Worm (Caenorhabditis elegans): ENCODE results near the gene ger-1.

Gene ger-1

DNA sequence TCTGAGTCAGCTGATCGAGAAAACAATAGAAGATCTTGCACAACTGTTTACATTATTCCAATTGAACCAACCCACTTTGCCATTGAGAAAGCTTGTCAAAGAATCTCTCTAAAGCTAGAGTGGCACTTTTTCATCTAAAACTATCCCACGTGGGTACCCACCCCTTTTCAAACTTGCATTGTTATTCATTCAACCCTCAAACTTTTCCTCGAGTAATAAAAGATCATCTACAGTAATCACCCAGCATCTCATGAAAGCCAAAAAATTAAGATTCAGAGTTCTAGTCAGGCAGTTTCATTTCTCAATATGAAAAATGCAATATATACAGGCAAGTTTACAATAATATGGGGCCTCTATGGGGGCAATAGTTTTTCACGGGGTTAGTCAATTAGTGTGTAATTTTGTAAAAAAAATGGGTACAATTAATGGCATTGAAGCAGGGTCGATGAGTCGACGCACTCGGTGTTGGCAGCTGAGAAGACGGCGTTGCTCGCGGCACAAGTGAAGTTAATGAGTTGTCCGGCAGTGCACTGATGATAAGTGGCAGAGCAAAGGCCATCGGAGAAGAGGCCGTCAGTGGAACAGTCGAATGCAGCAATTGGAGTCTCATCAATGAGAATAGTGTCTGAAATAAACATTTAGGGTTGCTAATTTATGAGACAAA lies 34.7 kb upstream of the ger-1 start (continued):
- TF ChIP-seq snpc-3.4 (tag; optimal IDR thresholded peaks at IDR 0.05) (peak; percentile 88), ZK185.1 (tag; optimal IDR thresholded peaks at IDR 0.05; ENCODE audit: poor library complexity, severe bottlenecking) (no peak), unc-130 (GFP tag; optimal IDR thresholded peaks at IDR 0.05) (peak; percentile 74), madf-3 (GFP tag; IDR thresholded peaks at IDR 0.05) (peak; percentile 85), ztf-18 (tag; optimal IDR thresholded peaks at IDR 0.05) (peak; percentile 38), madf-6 (GFP tag; IDR thresholded peaks at IDR 0.05) (peak; percentile 84), D2030.7 (GFP tag; IDR thresholded peaks at IDR 0.05) (peak; percentile 86), C17E4.6 (GFP tag; IDR thresholded peaks at IDR 0.05) (0 out of 2 replicates have a peak, but pooled peaks have one; percentile 11), F57A8.1 (GFP tag; optimal IDR thresholded peaks at IDR 0.05) (no peak), F52B5.7 (tag; optimal IDR thresholded peaks at IDR 0.05) (peak; percentile 72), let-526 (GFP tag; IDR thresholded peaks at IDR 0.05) (no peak), F57C9.4 (tag; optimal IDR thresholded peaks at IDR 0.05) (no peak), cebp-2 (GFP tag; IDR thresholded peaks at IDR 0.05) (no peak), B0019.2 (GFP tag; conservative IDR thresholded peaks at IDR 0.05) (no peak; the same call in 1 of the 2 replicates), ztf-25 (GFP tag; IDR thresholded peaks at IDR 0.05) (peak; percentile 72; the same call in 1 of the 2 replicates), Y67H2A.10 (GFP tag; conservative IDR thresholded peaks at IDR 0.05) (no peak), T07F8.4 (tag; optimal IDR thresholded peaks at IDR 0.05) (no peak), nfya-1 (tag; optimal IDR thresholded peaks at IDR 0.05; ENCODE audit: borderline replicate concordance, insufficient read depth) (no peak), hmg-1.2 (GFP tag; IDR thresholded peaks at IDR 0.05) (peak; percentile 49; the same call in 1 of the 2 replicates), repo-1 (tag; optimal IDR thresholded peaks at IDR 0.05) (peak; percentile 43), tbx-9 (tag; optimal IDR thresholded peaks at IDR 0.05; ENCODE audit: borderline replicate concordance) (no peak), lin-54 (GFP tag; optimal IDR thresholded peaks at IDR 0.05) (peak; percentile 70), nfya-2 (GFP tag; IDR thresholded peaks at IDR 0.05) (0 out of 2 replicates have a peak, but pooled peaks have one; percentile 22), athp-1 (tag; optimal IDR thresholded peaks at IDR 0.05) (peak; percentile 76), B0035.1 (tag; optimal IDR thresholded peaks at IDR 0.05) (no peak), F55B11.4 (tag; optimal IDR thresholded peaks at IDR 0.05; ENCODE audit: borderline replicate concordance, insufficient read depth) (no peak), snpc-1.1 (tag; optimal IDR thresholded peaks at IDR 0.05; ENCODE audit: insufficient read depth) (peak; percentile 75), him-1 (tag; optimal IDR thresholded peaks at IDR 0.05) (peak; percentile 8)

DNA sequence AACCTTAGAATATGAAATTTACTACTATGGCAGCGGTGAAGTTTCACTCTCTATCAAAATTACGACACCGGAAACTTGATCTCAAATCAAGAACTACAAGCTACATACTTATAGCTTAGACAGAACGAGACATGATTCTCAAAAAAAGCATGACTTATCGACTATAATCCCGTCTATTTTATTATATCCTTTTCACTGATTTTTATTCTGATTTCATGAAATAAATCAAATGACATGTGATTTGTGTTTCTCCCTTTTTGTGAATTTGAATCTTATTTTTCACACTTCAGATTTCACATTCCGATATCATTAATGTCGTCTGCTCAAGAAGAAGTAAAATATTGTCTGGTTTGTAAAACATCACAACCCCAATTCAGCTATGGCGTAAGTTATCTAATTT lies 32.7 kb upstream of the ger-1 start, which contains the start of gene ZK418.11:
ZK418.11 (plus strand) TSS at position 289 of the 400 bp plus-strand sequence.
- TF ChIP-seq aptf-3 (GFP tag; IDR thresholded peaks at IDR 0.05) = no peak
- TF ChIP-seq lir-1 (GFP tag; conservative IDR thresholded peaks at IDR 0.05) = no peak
- no peak for TF ChIP-seq ceh-79 (tag; optimal IDR thresholded peaks at IDR 0.05)
- TF ChIP-seq nhr-90 (tag; optimal IDR thresholded peaks at IDR 0.05) = no peak
- TF ChIP-seq bed-2 (GFP tag; IDR thresholded peaks at IDR 0.05) = no peak
- no peak for TF ChIP-seq hlh-26 (GFP tag; conservative IDR thresholded peaks at IDR 0.05)
- no peak for TF ChIP-seq cebp-2 (GFP tag; IDR thresholded peaks at IDR 0.05)
- no peak for TF ChIP-seq ceh-27 (GFP tag; optimal IDR thresholded peaks at IDR 0.05)
- no peak for TF ChIP-seq ztf-26 (tag; optimal IDR thresholded peaks at IDR 0.05)
- TF ChIP-seq hlh-12 (tag; optimal IDR thresholded peaks at IDR 0.05) = no peak
- TF ChIP-seq ceh-58 (GFP tag; IDR thresholded peaks at IDR 0.05) = no peak
- no peak for TF ChIP-seq lsy-27 (tag; optimal IDR thresholded peaks at IDR 0.05; ENCODE audit: borderline replicate concordance, insufficient read depth)
- TF ChIP-seq lsl-1 (GFP tag; optimal IDR thresholded peaks at IDR 0.05) = no peak

Measured in whole organism, young adult.